Worm (Caenorhabditis elegans) whole organism, late embryonic: ENCODE data around the gene T16H12.9.

Source experiments
- C38D4.7 ChIP-seq: fragments of 200-800 bp; sonication (Bioruptor generic); optimal IDR thresholded peaks from 2 replicates; lab custom pipeline; 2018; ENCODE audit warnings: mild to moderate bottlenecking, missing genetic modification characterization, moderate library complexity, missing compliant biosample characterization
- ama-1 ChIP-seq: fragments of 150-350 bp; optimal IDR thresholded peaks from 2 replicates; lab custom pipeline; 2014
- fkh-10 ChIP-seq: fragments of 150-350 bp; optimal IDR thresholded peaks from 2 replicates; lab custom pipeline; 2014; ENCODE audit warnings: missing biosample characterization, missing genetic modification reagents, missing genetic modification characterization
- pros-1 ChIP-seq: fragments of 150-350 bp; optimal IDR thresholded peaks from 2 replicates; lab custom pipeline; 2014; ENCODE audit warnings: missing biosample characterization, missing genetic modification reagents, missing genetic modification characterization
- ref-2 ChIP-seq: sonication (generic microtip); optimal IDR thresholded peaks from 2 replicates; lab custom pipeline; 2016; ENCODE audit warnings: missing genetic modification characterization, missing compliant biosample characterization
- zip-5 ChIP-seq: sonication (generic microtip); optimal IDR thresholded peaks from 2 replicates; lab custom pipeline; 2016; ENCODE audit warnings: missing genetic modification characterization, missing compliant biosample characterization

DNA sequence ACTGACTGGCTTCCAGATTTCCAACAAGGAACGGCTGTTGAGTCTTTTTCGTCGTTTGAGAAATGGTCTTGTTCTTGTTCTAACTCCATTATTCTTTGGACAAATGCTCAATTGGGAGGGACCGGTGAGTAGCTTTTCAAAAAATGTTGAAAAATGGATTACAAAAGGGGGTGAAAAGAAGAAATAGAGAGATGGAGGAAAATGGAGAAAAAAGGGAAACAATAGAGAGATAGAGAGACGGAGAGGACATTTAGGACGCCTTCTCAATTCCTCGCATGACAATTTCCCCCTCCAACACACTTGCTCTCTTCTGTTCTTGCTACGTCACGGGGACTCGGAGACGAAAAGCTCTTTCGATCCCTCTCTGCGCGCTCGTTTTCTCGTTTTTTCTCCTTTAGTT is 43.9 kb downstream of the T16H12.9 start:
- no peak for TF ChIP-seq zip-5 (tag; lab: Kevin White, UChicago)
- no peak for TF ChIP-seq fkh-10 (GFP tag; lab: Kevin White, UChicago)
- TF ChIP-seq pros-1 = no peak
- TF ChIP-seq C38D4.7 (GFP tag; lab: Kevin White, UChicago) = no peak
- no peak for TF ChIP-seq ama-1 (lab: Kevin White, UChicago)
- no peak for TF ChIP-seq ref-2
